Fruit fly (Drosophila melanogaster): ENCODE measurements around the gene Pten.

dm6 chr2L:10268688-10269087, 7.8 kb upstream of the Pten start, which contains the start of gene CG4957:
- TF ChIP-seq EcR (GFP tag; optimal IDR thresholded peaks at IDR 0.05) = no peak
- no peak for TF ChIP-seq CG8478 (optimal IDR thresholded peaks at IDR 0.05)
- no peak for TF ChIP-seq psq (optimal IDR thresholded peaks at IDR 0.05)
